Worm (Caenorhabditis elegans) whole organism, L1 larva: ENCODE results near the gene lsd-1.
A peak's percentile ranks its signal among the peaks of the same experiment; 100 is the strongest.

Experiments
- blmp-1 ChIP-seq: fragments of 150-350 bp; optimal IDR thresholded peaks from 2 replicates; lab custom pipeline; 2014; ENCODE audit warnings: missing biosample characterization, missing genetic modification characterization
- ceh-63 ChIP-seq: fragments of 200-800 bp; sonication (Bioruptor generic); optimal IDR thresholded peaks from 2 replicates; lab custom pipeline; 2018; ENCODE audit warnings: mild to moderate bottlenecking, missing genetic modification characterization, missing compliant biosample characterization
- ceh-8 ChIP-seq: fragments of 200-800 bp; sonication (Bioruptor generic); optimal IDR thresholded peaks from 2 replicates; lab custom pipeline; 2018; ENCODE audit warnings: mild to moderate bottlenecking, missing genetic modification characterization, moderate library complexity, missing compliant biosample characterization
- dsc-1 ChIP-seq: sonication (generic microtip); optimal IDR thresholded peaks from 2 replicates; lab custom pipeline; 2016; ENCODE audit warnings: mild to moderate bottlenecking, missing genetic modification characterization, missing compliant biosample characterization
- efl-3 ChIP-seq: fragments of 200-800 bp; sonication (Bioruptor generic); optimal IDR thresholded peaks from 2 replicates; lab custom pipeline; 2018; ENCODE audit warnings: mild to moderate bottlenecking, missing genetic modification characterization, missing compliant biosample characterization
- egl-13 ChIP-seq: sonication (generic microtip); optimal IDR thresholded peaks from 2 replicates; lab custom pipeline; 2016; ENCODE audit warnings: missing genotype, missing genetic modification reagents, missing genetic modification characterization, missing compliant biosample characterization
- egl-27 ChIP-seq, 2 experiments: fragments of 150-350 bp in 1 of 2; sonication (generic microtip); optimal IDR thresholded peaks; 3 replicates each; lab custom pipeline; 2017 to 2018; ENCODE audit warnings: missing biosample characterization in 2 of 2, missing genetic modification characterization in 2 of 2, missing genetic modification reagents in 2 of 2
- elt-2 ChIP-seq: sonication (generic microtip); optimal IDR thresholded peaks from 2 replicates; lab custom pipeline; 2016; ENCODE audit warnings: missing genetic modification characterization, mild to moderate bottlenecking, inconsistent platforms, missing compliant biosample characterization, missing genetic modification reagents
- elt-3 ChIP-seq, 6 experiments: fragments of 150-350 bp in 1 of 6; sonication (generic microtip); optimal IDR thresholded peaks; 2 replicates each; lab custom pipeline; 2017 to 2018; ENCODE audit warnings: missing biosample characterization in 6 of 6, missing genetic modification characterization in 6 of 6, inconsistent platforms in 1 of 6
- ets-5 ChIP-seq: fragments of 200-800 bp; sonication (Bioruptor generic); IDR thresholded peaks from 2 replicates; pipeline ENCODE4 v1.3.6; 2022; ENCODE audit warnings: missing genetic modification characterization, missing compliant biosample characterization
- fkh-4 ChIP-seq: sonication (generic microtip); optimal IDR thresholded peaks from 2 replicates; lab custom pipeline; 2016; ENCODE audit warnings: missing compliant biosample characterization, missing genetic modification characterization, borderline replicate concordance
- hlh-17 ChIP-seq: fragments of 200-800 bp; sonication (Bioruptor generic); optimal IDR thresholded peaks from 2 replicates; lab custom pipeline; 2018; ENCODE audit warnings: missing genetic modification characterization, mild to moderate bottlenecking, missing compliant biosample characterization, moderate library complexity, borderline replicate concordance
- hlh-4 ChIP-seq: sonication (generic microtip); optimal IDR thresholded peaks from 2 replicates; lab custom pipeline; 2016; ENCODE audit warnings: mild to moderate bottlenecking, missing genetic modification characterization, missing compliant biosample characterization
- isw-1 ChIP-seq: fragments of 200-800 bp; sonication (Bioruptor generic); IDR thresholded peaks from 2 replicates; pipeline ENCODE4 v1.3.6; 2022; ENCODE audit warnings: missing genetic modification characterization, missing compliant biosample characterization
- lin-13 ChIP-seq: fragments of 150-350 bp; optimal IDR thresholded peaks from 2 replicates; lab custom pipeline; 2014; ENCODE audit warnings: missing biosample characterization, missing genetic modification reagents, missing genetic modification characterization
- lin-39 ChIP-seq: fragments of 150-350 bp; optimal IDR thresholded peaks from 2 replicates; lab custom pipeline; 2014; ENCODE audit warnings: missing biosample characterization, missing genetic modification reagents, missing genetic modification characterization
- mab-9 ChIP-seq: fragments of 200-800 bp; sonication (Bioruptor generic); IDR thresholded peaks from 2 replicates; pipeline ENCODE4 v1.3.6; 2022; ENCODE audit warnings: missing genetic modification reagents, missing genetic modification characterization, missing compliant biosample characterization
- mdl-1 ChIP-seq, 2 experiments: fragments of 150-350 bp; optimal IDR thresholded peaks; 2 replicates each; lab custom pipeline; 2014 to 2017; ENCODE audit warnings: missing biosample characterization in 2 of 2, missing genetic modification characterization in 2 of 2, inconsistent platforms in 1 of 2
- mef-2 ChIP-seq: fragments of 150-350 bp; optimal IDR thresholded peaks from 2 replicates; lab custom pipeline; 2014; ENCODE audit warnings: missing biosample characterization, missing genetic modification characterization
- nhr-11 ChIP-seq: fragments of 150-350 bp; optimal IDR thresholded peaks from 2 replicates; lab custom pipeline; 2014; ENCODE audit warnings: missing biosample characterization, missing genetic modification characterization
- nhr-19 ChIP-seq: fragments of 200-800 bp; sonication (Bioruptor generic); conservative IDR thresholded peaks from 2 replicates; pipeline ENCODE4 v1.3.6; 2022; ENCODE audit warnings: missing genetic modification characterization, missing compliant biosample characterization
- nhr-84 ChIP-seq: sonication (generic microtip); optimal IDR thresholded peaks from 2 replicates; lab custom pipeline; 2017; ENCODE audit warnings: missing biosample characterization, missing genetic modification characterization
- nhr-90 ChIP-seq: sonication (generic microtip); optimal IDR thresholded peaks from 2 replicates; lab custom pipeline; 2016; ENCODE audit warnings: mild to moderate bottlenecking, missing genetic modification characterization, missing compliant biosample characterization; ENCODE audit not compliant: poor library complexity
- pax-3 ChIP-seq: fragments of 200-800 bp; sonication (Bioruptor generic); optimal IDR thresholded peaks from 2 replicates; lab custom pipeline; 2018; ENCODE audit warnings: mild to moderate bottlenecking, missing genetic modification characterization, moderate library complexity, missing compliant biosample characterization
- sox-4 ChIP-seq: sonication (generic microtip); optimal IDR thresholded peaks from 2 replicates; lab custom pipeline; 2016; ENCODE audit warnings: missing genetic modification characterization, missing compliant biosample characterization
- swsn-7 ChIP-seq: sonication (generic microtip); optimal IDR thresholded peaks from 2 replicates; lab custom pipeline; 2016; ENCODE audit warnings: missing genetic modification characterization, missing compliant biosample characterization
- tlp-1 ChIP-seq: fragments of 150-350 bp; optimal IDR thresholded peaks from 2 replicates; lab custom pipeline; 2014; ENCODE audit warnings: missing biosample characterization, missing genetic modification characterization
- unc-86 ChIP-seq: sonication (generic microtip); optimal IDR thresholded peaks from 2 replicates; lab custom pipeline; 2016; ENCODE audit warnings: missing genetic modification characterization, missing compliant biosample characterization
- xbp-1 ChIP-seq: sonication (generic microtip); optimal IDR thresholded peaks from 2 replicates; lab custom pipeline; 2016; ENCODE audit warnings: missing genetic modification characterization, missing compliant biosample characterization
- zip-4 ChIP-seq: fragments of 200-800 bp; sonication (Bioruptor generic); optimal IDR thresholded peaks from 2 replicates; lab custom pipeline; 2018; ENCODE audit warnings: mild to moderate bottlenecking, missing genetic modification characterization, moderate library complexity, missing compliant biosample characterization

The lsd-1 gene

ce11 chrX:11946788-11947463 lies 1.7 kb upstream of the lsd-1 start, which contains the start of gene nfya-1 (continued):
- TF ChIP-seq fkh-4 (tag; lab: Kevin White, UChicago) (no peak), mab-9 (no peak), egl-13 (tag; lab: Kevin White, UChicago) (no peak), lin-13 (GFP tag; lab: Kevin White, UChicago) (no peak), ceh-8 (peak; percentile 5), swsn-7 (tag; lab: Kevin White, UChicago) (peak; percentile 43), xbp-1 (tag; lab: Kevin White, UChicago) (peak; percentile 32)

- TF ChIP-seq nhr-90 (tag; lab: Kevin White, UChicago) (no peak), elt-2 (no peak), hlh-4 (tag; lab: Kevin White, UChicago) (no peak), lin-13 (GFP tag; lab: Kevin White, UChicago) (no peak), hlh-17 (GFP tag; lab: Kevin White, UChicago) (no peak), blmp-1 (tag; lab: Kevin White, UChicago) (no peak), nhr-11 (no peak), ets-5 (GFP tag; lab: Robert Waterston, UW) (no peak), isw-1 (GFP tag; lab: Robert Waterston, UW) (no peak)
Observed at ce11 chrX:11952129-11952528, 3.5 kb downstream of the lsd-1 start.

ce11 chrX:11953229-11953628 lies 4.6 kb downstream of the lsd-1 start, which contains the start of gene T08D10.4:
TSS of gene T08D10.4 (minus strand) at chrX:11953329.
- no peak for TF ChIP-seq dsc-1 (tag; lab: Kevin White, UChicago)
- no peak for TF ChIP-seq elt-3 (tag; optimal IDR thresholded peaks at IDR 0.05; lab: Kevin White, UChicago)
- TF ChIP-seq ceh-63 = no peak
- no peak for TF ChIP-seq zip-4 (GFP tag; lab: Kevin White, UChicago)
- no peak for TF ChIP-seq tlp-1 (tag; lab: Kevin White, UChicago)
- TF ChIP-seq sox-4 = no peak
- no peak for TF ChIP-seq nhr-19 (GFP tag; lab: Robert Waterston, UW)
- TF ChIP-seq egl-27 (tag; optimal IDR thresholded peaks at IDR 0.05; lab: Kevin White, UChicago) = no peak
- no peak for TF ChIP-seq unc-86 (tag; lab: Kevin White, UChicago)
- no peak for TF ChIP-seq mef-2 (tag; lab: Kevin White, UChicago)
- no peak for TF ChIP-seq egl-13 (tag; lab: Kevin White, UChicago)
- TF ChIP-seq blmp-1 (tag; lab: Kevin White, UChicago) = no peak
- no peak for TF ChIP-seq pax-3
- TF ChIP-seq lin-39 (tag; lab: Kevin White, UChicago) = no peak

- TF ChIP-seq mdl-1 (tag; optimal IDR thresholded peaks at IDR 0.05; lab: Kevin White, UChicago) (no peak), swsn-7 (tag; lab: Kevin White, UChicago) (no peak), ceh-8 (no peak)
Observed at ce11 chrX:11955125-11955524, 6.5 kb downstream of the lsd-1 start, which contains the start of gene T08D10.3. TSS of gene T08D10.3 (plus strand) at chrX:11955425.

ce11 chrX:11957246-11957645 lies 8.6 kb downstream of the lsd-1 start, which contains the start of gene T08D10.5:
TSS of gene T08D10.5 (plus strand) at chrX:11957546.
- TF ChIP-seq lin-13 (GFP tag; lab: Kevin White, UChicago) = no peak

- TF ChIP-seq elt-2 (peak; percentile 18), nhr-84 (tag; lab: Kevin White, UChicago) (no peak), efl-3 (no peak)
Observed at ce11 chrX:11959838-11960237, 11.2 kb downstream of the lsd-1 start, which contains the start of gene C49F5.8. TSS of gene C49F5.8 (plus strand) at chrX:11960138.
